Fruit fly (Drosophila melanogaster): Measurements from ENCODE around the gene CG17028.

CG17028 gene

DNA sequence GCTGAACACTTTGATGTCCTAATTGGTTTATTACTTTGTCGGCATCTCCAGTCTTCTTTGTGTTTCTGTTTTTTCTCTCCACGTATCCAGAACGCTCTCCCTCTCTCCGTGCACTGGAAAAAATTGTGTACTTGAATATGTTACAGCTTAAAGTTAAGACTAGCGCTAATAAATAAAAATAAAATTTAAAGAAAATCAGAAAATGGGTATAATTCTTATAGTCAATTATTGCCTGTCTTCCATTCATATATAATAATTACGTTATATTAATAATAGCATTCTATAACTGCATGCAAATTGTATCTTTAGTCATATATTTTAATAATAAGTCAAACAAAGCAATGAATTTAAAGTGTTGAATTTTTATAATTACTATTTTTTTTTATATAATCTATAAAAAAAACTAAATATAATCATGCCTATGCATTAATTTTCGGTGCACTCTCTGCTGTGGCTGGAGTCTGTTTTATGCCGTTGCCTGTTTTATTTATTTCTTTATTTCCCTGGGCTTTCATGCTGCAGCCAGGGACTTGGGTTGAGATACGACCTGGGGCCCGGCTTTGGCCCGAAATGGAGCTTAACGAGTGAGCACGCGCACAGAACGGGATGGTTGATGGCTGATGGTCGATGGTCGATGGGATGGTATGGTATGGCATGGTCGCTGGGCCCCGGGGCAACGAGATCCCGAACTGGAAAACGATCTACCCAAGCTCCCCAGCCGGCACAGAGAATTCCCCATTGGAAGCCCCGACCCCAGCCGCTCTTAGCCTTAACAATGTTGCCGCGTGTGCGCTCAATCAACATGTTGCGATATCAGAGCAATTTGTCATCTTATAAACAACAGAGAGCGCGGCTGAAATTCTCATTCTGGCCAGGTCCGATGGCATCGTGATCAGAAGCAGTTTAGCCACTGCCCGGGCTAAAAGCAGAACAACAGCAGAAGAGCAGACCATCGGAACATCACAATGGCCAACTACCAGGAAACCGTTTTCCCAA lies 37.7 kb downstream of the CG17028 start:
- no peak for TF ChIP-seq Myc (optimal IDR thresholded peaks at IDR 0.05)

DNA sequence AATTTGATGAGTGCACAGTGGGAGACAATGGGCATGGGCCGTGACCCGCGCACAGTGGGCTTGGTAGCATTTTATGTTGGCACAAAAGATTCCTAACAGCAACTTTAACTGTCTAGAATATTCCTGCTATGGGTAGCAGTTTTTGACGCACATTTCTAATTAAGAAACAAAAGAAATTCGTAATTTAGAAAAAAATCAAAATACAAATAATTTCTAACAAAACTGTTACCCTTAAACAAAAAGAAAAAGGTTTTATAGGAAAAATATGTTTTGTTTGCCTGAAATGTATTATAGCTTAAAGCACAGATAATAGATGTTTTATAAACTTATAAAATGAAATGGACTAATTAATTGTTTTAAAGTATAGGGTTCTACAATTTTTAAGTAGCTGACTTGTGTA lies 38.6 kb downstream of the CG17028 start:
- TF ChIP-seq insv (optimal IDR thresholded peaks at IDR 0.05) = no peak
- TF ChIP-seq Myc (optimal IDR thresholded peaks at IDR 0.05) = no peak
- TF ChIP-seq psq (optimal IDR thresholded peaks at IDR 0.05) = no peak
- no peak for TF ChIP-seq h (optimal IDR thresholded peaks at IDR 0.05)
- TF ChIP-seq Sin3A (optimal IDR thresholded peaks at IDR 0.05) = no peak
- no peak for TF ChIP-seq ttk (optimal IDR thresholded peaks at IDR 0.05)

DNA sequence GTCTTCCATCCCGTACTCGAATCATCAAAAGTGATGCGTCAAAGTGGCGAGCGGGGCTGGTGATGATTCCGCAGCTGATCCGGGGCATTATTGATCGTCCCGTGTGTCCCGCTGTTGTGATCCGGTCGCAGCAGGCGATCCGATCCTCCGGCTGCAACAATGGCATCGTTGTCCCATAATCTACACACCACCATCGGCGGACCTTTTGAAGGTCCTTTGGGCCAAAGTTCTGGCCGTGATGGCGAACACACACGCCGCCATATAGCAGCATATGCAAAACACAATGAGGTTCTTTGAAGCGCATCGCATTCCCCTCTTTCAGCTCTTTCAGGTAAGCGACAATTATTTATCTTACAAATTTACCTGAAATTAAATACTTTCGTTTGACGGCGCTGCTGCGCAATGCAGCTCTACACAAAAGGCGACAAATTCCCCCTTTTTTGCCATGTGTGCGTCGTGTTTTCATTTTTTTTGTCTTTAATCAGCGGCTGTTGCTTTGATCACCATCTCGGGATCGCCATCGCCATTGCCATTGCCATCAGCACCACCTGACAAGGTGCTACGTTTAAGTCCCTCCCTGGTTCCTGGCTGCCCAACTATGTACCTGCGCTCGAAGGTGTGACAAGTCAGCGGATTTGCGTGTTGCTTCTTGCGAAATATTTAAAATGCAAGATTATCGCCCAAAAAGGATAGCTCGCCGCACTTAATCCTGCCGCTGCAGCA lies 39.4 kb downstream of the CG17028 start:
- TF ChIP-seq h (optimal IDR thresholded peaks at IDR 0.05) (no peak), Sin3A (optimal IDR thresholded peaks at IDR 0.05) (no peak), ttk (optimal IDR thresholded peaks at IDR 0.05) (no peak), insv (optimal IDR thresholded peaks at IDR 0.05) (no peak), Myc (optimal IDR thresholded peaks at IDR 0.05) (no peak), psq (optimal IDR thresholded peaks at IDR 0.05) (no peak)

DNA sequence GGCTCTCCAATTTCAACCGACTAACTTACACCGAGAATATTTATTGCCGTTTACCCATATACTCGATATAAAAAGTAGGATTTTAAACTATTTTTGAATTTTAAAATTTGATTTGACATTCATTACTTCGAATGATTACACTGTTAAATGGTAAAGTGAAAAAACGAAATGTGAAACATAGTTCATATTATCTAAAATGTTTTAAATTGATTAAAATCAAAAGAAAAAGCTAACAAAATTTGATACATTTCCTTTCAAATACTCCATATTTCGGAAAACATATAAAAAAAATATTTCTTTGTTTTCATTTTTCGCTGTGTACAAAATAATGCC lies 39.9 kb downstream of the CG17028 start:
- TF ChIP-seq ttk (optimal IDR thresholded peaks at IDR 0.05) (no peak), h (optimal IDR thresholded peaks at IDR 0.05) (no peak), Sin3A (optimal IDR thresholded peaks at IDR 0.05) (no peak), insv (optimal IDR thresholded peaks at IDR 0.05) (no peak)

DNA sequence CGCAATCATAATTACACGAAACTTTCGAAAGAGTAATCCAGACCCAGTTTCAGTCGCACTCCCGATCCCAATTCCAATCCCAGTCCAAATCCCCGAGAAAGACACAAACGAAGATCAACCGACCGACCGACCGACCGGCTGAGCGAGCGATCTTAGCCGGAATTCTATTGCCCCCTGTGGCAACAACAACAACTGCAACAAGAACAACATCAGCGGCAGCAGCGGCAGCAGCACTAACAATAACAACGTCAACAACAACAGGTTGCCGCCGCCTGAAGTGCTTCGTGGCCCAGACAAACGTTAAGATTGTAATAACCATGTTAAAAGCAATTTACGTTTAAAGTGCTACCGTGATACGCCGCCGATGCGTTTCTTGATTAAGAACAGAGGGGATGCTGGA lies 40.4 kb downstream of the CG17028 start:
- TF ChIP-seq Sin3A (optimal IDR thresholded peaks at IDR 0.05) = no peak
- no peak for TF ChIP-seq ttk (optimal IDR thresholded peaks at IDR 0.05)
- no peak for TF ChIP-seq h (optimal IDR thresholded peaks at IDR 0.05)
- no peak for TF ChIP-seq psq (optimal IDR thresholded peaks at IDR 0.05)
- TF ChIP-seq Myc (optimal IDR thresholded peaks at IDR 0.05) = no peak
- no peak for TF ChIP-seq insv (optimal IDR thresholded peaks at IDR 0.05)

DNA sequence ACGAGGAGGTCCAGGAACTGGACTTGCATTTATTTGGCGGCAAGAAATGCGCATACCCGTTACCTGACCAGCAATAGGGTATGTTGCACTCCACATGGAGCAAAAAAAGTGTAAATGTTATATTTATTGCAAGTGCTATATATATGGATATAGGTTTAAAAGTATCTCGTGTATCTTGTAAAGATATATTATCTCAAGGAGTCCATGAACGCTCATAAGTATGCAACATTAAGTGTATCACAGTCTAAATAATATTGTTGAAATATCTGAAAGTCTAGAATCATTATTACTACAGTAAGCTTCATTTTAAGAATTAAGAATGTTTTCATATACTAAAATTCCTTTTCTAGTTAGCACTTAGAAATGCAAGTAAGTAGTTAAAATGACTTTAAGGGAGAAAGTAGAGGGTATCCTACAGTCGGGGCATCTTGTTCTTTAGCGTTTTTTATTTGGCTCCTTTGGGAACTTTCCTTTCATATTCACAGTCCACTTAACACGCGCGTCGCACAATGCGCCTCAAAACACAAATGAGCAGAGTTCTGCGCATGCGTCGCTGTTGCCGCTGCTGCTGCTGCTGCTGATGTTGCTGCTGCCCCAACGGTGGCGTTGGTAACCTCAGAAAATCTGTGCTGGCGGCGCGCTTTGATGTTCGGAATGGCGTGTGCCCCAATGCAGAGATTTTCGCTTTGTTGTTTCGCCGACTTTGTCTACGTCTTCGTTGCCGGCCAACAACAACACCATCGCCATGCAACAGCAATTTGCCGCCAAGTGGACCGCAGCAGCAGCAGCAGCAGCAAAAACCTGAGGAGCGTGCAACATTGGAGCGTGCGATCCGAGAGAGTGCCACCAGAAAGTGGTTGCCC lies 41.1 kb downstream of the CG17028 start:
- no peak for TF ChIP-seq h (optimal IDR thresholded peaks at IDR 0.05)
- no peak for TF ChIP-seq Myc (optimal IDR thresholded peaks at IDR 0.05)
- TF ChIP-seq psq (optimal IDR thresholded peaks at IDR 0.05) = no peak
- no peak for TF ChIP-seq Sin3A (optimal IDR thresholded peaks at IDR 0.05)
- TF ChIP-seq insv (optimal IDR thresholded peaks at IDR 0.05) = no peak
- no peak for TF ChIP-seq ttk (optimal IDR thresholded peaks at IDR 0.05)

DNA sequence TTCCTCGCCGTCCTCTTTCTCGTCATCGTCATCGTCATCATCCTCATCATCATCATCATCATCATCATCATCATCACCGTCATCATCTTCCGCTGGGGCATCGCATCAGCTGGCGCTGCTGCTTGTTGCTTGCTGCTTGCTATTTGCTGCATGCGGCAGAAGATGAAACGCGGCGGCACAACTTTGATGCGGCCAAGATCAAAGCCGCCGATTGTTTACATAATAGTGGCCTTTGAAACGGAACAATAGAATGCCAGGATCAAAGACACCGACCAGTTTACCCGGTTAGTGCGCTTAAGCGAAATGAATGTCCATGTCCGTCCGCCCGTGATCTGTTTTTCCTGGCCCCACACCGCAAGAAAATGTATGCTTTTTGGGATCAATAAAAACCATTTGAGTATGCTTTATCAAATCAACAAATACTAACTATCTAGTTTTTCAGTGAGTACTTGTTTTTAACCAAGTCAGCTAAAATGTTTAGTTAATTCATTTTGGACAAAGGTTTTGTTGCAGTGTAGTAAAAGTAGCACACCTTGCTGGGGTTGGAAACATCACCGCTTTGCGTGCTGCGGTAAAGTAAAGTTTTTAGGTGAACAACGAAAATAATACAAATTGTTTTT lies 42.9 kb downstream of the CG17028 start:
- no peak for TF ChIP-seq h (optimal IDR thresholded peaks at IDR 0.05)
- TF ChIP-seq Sin3A (optimal IDR thresholded peaks at IDR 0.05) = no peak

DNA sequence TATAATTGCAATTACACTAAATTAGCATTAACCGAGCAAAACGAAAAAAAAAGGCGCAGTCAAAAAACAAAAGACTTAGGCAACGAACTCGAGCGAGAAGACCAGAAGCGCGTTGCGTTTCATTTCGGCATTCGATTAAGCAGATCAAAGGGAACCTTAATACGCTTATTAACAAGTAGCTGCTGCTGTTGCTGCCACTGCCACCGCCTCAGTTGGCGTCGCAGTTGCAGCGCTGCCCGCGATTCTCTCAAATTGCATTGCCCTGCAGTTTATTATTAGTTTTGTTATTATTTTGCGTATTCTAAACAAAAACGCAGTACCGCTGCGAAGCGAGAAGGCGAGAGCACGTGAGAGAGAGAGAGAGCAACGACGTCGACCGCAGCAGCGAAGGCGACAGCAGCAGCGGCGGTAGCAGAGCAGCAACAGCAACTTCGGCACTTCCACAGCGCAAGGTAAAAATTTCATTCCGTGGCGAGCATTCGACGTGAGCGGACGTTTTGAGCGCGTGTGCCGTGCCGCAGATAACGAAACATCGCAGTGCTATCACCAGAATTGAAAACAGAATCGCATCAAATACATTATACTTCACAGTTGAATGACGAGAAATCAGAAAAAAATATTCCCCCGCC lies 44.8 kb downstream of the CG17028 start, which contains the start of gene Notum:
Gene Notum (plus strand): TSS at position 461 of the 629 bp plus-strand sequence.
- TF ChIP-seq insv (optimal IDR thresholded peaks at IDR 0.05) (no peak), Sin3A (optimal IDR thresholded peaks at IDR 0.05) (no peak), ttk (optimal IDR thresholded peaks at IDR 0.05) (no peak), psq (optimal IDR thresholded peaks at IDR 0.05) (no peak), h (optimal IDR thresholded peaks at IDR 0.05) (no peak), Myc (optimal IDR thresholded peaks at IDR 0.05) (no peak)

DNA sequence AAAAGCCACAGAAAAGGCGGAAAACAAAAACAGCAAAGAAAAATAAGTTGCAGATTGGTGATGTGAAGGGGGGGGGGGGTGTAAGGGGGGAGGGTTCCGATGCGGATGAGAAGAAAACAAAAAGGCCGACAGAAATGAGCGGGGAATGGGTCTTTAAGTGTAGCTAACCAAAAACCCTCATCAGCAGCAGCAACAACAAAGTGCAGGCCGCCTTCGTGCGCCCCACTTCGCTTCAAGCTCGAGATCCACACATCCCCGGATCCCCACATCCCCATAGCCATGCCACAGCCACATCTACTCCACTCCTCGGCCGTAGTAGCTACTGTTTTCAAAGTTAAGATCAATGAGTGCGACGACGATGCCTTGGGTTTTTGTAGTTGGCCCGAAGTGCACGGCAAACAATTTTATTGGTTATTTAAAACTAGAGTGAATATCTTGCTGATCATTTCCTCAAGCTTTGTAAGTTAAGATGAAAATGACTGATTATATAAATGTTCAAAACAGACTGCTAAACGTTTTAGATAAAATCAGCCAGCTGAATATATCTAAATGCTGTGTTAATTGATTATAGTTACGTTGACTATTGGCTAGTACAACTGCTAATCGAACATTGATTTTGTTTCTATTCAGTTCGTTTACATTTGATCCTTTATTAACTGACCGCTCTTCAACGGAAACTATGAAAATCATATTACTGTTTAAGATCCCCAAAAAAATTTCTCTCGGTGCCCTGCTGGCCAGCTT lies 46.1 kb downstream of the CG17028 start:
- no peak for TF ChIP-seq Sin3A (optimal IDR thresholded peaks at IDR 0.05)
- no peak for TF ChIP-seq insv (optimal IDR thresholded peaks at IDR 0.05)
- no peak for TF ChIP-seq psq (optimal IDR thresholded peaks at IDR 0.05)
- TF ChIP-seq ttk (optimal IDR thresholded peaks at IDR 0.05) = no peak
- no peak for TF ChIP-seq h (optimal IDR thresholded peaks at IDR 0.05)
- no peak for TF ChIP-seq Myc (optimal IDR thresholded peaks at IDR 0.05)

DNA sequence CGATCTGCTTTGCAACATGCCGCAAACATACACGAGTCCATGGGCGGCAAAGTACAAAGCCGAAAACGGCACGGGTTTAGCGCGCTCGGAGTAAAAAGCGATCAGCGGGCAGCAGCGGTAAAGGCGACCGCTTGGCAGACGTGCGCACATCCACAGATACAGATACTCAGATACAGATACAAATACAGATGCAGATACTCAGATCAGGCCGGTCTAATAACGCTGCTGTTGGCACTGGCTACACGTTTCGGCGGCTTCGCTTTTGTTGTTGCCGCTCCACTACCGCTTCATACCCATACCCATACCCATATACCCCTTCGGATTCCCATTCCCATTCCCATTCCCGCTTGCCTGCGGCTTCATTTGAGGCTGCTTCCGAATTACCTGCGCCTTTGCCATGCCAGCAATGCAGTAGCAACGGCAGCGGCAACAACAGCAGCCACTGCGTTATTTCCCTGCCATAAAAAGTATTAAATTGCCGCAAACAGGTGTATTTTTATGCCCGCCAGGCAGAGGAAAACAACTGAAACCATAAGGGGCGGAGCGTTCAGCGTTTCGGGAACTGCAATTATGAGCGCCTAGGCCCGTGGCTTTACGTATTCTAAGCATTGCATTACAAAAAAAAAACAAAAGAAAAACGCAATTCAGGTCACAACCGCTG lies 46.8 kb downstream of the CG17028 start:
- TF ChIP-seq insv (optimal IDR thresholded peaks at IDR 0.05) (no peak), ttk (optimal IDR thresholded peaks at IDR 0.05) (no peak), Sin3A (optimal IDR thresholded peaks at IDR 0.05) (no peak), Myc (optimal IDR thresholded peaks at IDR 0.05) (no peak), h (optimal IDR thresholded peaks at IDR 0.05) (no peak), psq (optimal IDR thresholded peaks at IDR 0.05) (no peak)
